Worm (Caenorhabditis elegans): ENCODE results near the gene Y57A10B.6.

DNA sequence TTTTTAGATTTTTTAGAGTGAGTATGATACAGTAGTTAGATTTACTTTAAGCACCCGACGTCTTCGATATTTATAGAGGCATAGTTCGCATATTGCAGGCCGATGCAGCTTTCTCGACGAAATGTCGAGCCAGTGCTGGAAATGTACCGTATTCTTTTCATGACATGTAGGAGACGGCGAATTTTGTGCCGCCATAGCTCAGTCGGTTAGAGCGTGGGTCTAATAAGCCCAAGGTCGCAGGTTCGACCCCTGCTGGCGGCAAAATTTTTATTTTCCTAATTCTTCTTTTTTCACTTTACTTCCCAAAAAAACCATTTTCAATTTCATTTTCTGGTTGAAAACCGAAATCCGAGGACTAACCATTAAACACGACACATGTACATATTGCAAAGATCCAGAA is 27.6 kb upstream of the Y57A10B.6 start:
- TF ChIP-seq lin-15B (tag; optimal IDR thresholded peaks at IDR 0.05) (no peak), nhr-47 (tag; optimal IDR thresholded peaks at IDR 0.05) (no peak), aly-2 (tag; optimal IDR thresholded peaks at IDR 0.05) (no peak), ama-1 (optimal IDR thresholded peaks at IDR 0.05) (no peak), hlh-4 (tag; optimal IDR thresholded peaks at IDR 0.05) (no peak), unc-130 (tag; optimal IDR thresholded peaks at IDR 0.05) (no peak), nhr-12 (tag; optimal IDR thresholded peaks at IDR 0.05) (no peak), efl-1 (optimal IDR thresholded peaks at IDR 0.05) (no peak), efl-1 (GFP tag; optimal IDR thresholded peaks at IDR 0.05 in 1 of 2) (no peak)
